Worm (Caenorhabditis elegans) whole organism, L1 larva: Measurements from ENCODE around the gene psf-1.

Experiments used
- C04F5.9 ChIP-seq: sonication (generic microtip); optimal IDR thresholded peaks from 2 replicates; lab custom pipeline; 2016; ENCODE audit warnings: missing genetic modification characterization, missing compliant biosample characterization
- C16A3.4 ChIP-seq: fragments of 150-350 bp; optimal IDR thresholded peaks from 2 replicates; lab custom pipeline; 2014; ENCODE audit warnings: missing biosample characterization, missing genetic modification characterization
- C34B4.2 ChIP-seq: sonication (generic microtip); optimal IDR thresholded peaks from 2 replicates; lab custom pipeline; 2017; ENCODE audit warnings: mild to moderate bottlenecking, missing genetic modification characterization, missing compliant biosample characterization
- F16B12.6 ChIP-seq: fragments of 150-350 bp; optimal IDR thresholded peaks from 2 replicates; lab custom pipeline; 2014; ENCODE audit warnings: missing biosample characterization, missing genetic modification characterization
- ama-1 ChIP-seq: fragments of 150-350 bp; optimal IDR thresholded peaks from 2 replicates; lab custom pipeline; 2014
- ceh-63 ChIP-seq: fragments of 200-800 bp; sonication (Bioruptor generic); optimal IDR thresholded peaks from 2 replicates; lab custom pipeline; 2018; ENCODE audit warnings: mild to moderate bottlenecking, missing genetic modification characterization, missing compliant biosample characterization
- ceh-90 ChIP-seq: sonication (generic microtip); optimal IDR thresholded peaks from 2 replicates; lab custom pipeline; 2016; ENCODE audit warnings: missing genetic modification characterization, missing compliant biosample characterization
- ces-1 ChIP-seq: fragments of 150-350 bp; optimal IDR thresholded peaks from 2 replicates; lab custom pipeline; 2014; ENCODE audit warnings: missing biosample characterization, missing genetic modification reagents, missing genetic modification characterization
- dpl-1 ChIP-seq, 3 experiments: fragments of 150-350 bp in 2 of 3; sonication (generic microtip) in 1 of 3; optimal IDR thresholded peaks; 2 replicates each; lab custom pipeline; 2014 to 2017; ENCODE audit warnings: missing biosample characterization in 3 of 3, missing genetic modification characterization in 3 of 3, missing genetic modification reagents in 3 of 3
- efl-1 ChIP-seq, 4 experiments: fragments of 150-350 bp; optimal IDR thresholded peaks in 3 of 4; peaks in 1 of 4; 1 replicate in 1 of 4; 2 replicates in 3 of 4; lab custom pipeline; 2014; ENCODE audit warnings: missing biosample characterization in 2 of 4, missing genetic modification characterization in 2 of 4, missing genetic modification reagents in 2 of 4
- egl-27 ChIP-seq, 2 experiments: fragments of 150-350 bp in 1 of 2; sonication (generic microtip); optimal IDR thresholded peaks; 3 replicates each; lab custom pipeline; 2017 to 2018; ENCODE audit warnings: missing biosample characterization in 2 of 2, missing genetic modification characterization in 2 of 2, missing genetic modification reagents in 2 of 2
- elt-2 ChIP-seq: sonication (generic microtip); optimal IDR thresholded peaks from 2 replicates; lab custom pipeline; 2016; ENCODE audit warnings: missing genetic modification characterization, mild to moderate bottlenecking, inconsistent platforms, missing compliant biosample characterization, missing genetic modification reagents
- elt-3 ChIP-seq, 6 experiments: fragments of 150-350 bp in 1 of 6; sonication (generic microtip); optimal IDR thresholded peaks; 2 replicates each; lab custom pipeline; 2017 to 2018; ENCODE audit warnings: missing biosample characterization in 6 of 6, missing genetic modification characterization in 6 of 6, inconsistent platforms in 1 of 6
- ets-5 ChIP-seq: fragments of 200-800 bp; sonication (Bioruptor generic); IDR thresholded peaks from 2 replicates; pipeline ENCODE4 v1.3.6; 2022; ENCODE audit warnings: missing genetic modification characterization, missing compliant biosample characterization
- fkh-10 ChIP-seq: sonication (generic microtip); optimal IDR thresholded peaks from 2 replicates; lab custom pipeline; 2017; ENCODE audit warnings: missing biosample characterization, missing genetic modification reagents, missing genetic modification characterization
- fkh-8 ChIP-seq: sonication (generic microtip); optimal IDR thresholded peaks from 2 replicates; lab custom pipeline; 2016; ENCODE audit warnings: mild to moderate bottlenecking, missing genetic modification characterization, missing compliant biosample characterization
- fos-1 ChIP-seq: fragments of 150-350 bp; optimal IDR thresholded peaks from 2 replicates; lab custom pipeline; 2014; ENCODE audit warnings: missing biosample characterization, missing genetic modification characterization
- irx-1 ChIP-seq: sonication (generic microtip); optimal IDR thresholded peaks from 2 replicates; lab custom pipeline; 2016; ENCODE audit warnings: missing genetic modification characterization, missing compliant biosample characterization
- isw-1 ChIP-seq: fragments of 200-800 bp; sonication (Bioruptor generic); IDR thresholded peaks from 2 replicates; pipeline ENCODE4 v1.3.6; 2022; ENCODE audit warnings: missing genetic modification characterization, missing compliant biosample characterization
- lin-14 ChIP-seq: fragments of 200-800 bp; sonication (Bioruptor generic); optimal IDR thresholded peaks from 2 replicates; lab custom pipeline; 2018; ENCODE audit warnings: mild to moderate bottlenecking, missing genetic modification characterization, moderate library complexity, missing compliant biosample characterization
- lin-39 ChIP-seq: fragments of 150-350 bp; optimal IDR thresholded peaks from 2 replicates; lab custom pipeline; 2014; ENCODE audit warnings: missing biosample characterization, missing genetic modification reagents, missing genetic modification characterization
- lir-3 ChIP-seq: sonication (generic microtip); optimal IDR thresholded peaks from 2 replicates; lab custom pipeline; 2016; ENCODE audit warnings: mild to moderate bottlenecking, missing genetic modification characterization, moderate library complexity, missing compliant biosample characterization; ENCODE audit not compliant: poor library complexity
- lsy-2 ChIP-seq, 2 experiments: fragments of 150-350 bp; optimal IDR thresholded peaks; 2 replicates each; lab custom pipeline; 2014; ENCODE audit warnings: missing biosample characterization in 2 of 2, missing genetic modification characterization in 2 of 2
- mdl-1 ChIP-seq, 2 experiments: fragments of 150-350 bp; optimal IDR thresholded peaks; 2 replicates each; lab custom pipeline; 2014 to 2017; ENCODE audit warnings: missing biosample characterization in 2 of 2, missing genetic modification characterization in 2 of 2, inconsistent platforms in 1 of 2
- nhr-11 ChIP-seq: fragments of 150-350 bp; optimal IDR thresholded peaks from 2 replicates; lab custom pipeline; 2014; ENCODE audit warnings: missing biosample characterization, missing genetic modification characterization
- nhr-12 ChIP-seq: sonication (generic microtip); optimal IDR thresholded peaks from 2 replicates; lab custom pipeline; 2017; ENCODE audit warnings: missing biosample characterization, missing genetic modification characterization
- nhr-19 ChIP-seq: fragments of 200-800 bp; sonication (Bioruptor generic); conservative IDR thresholded peaks from 2 replicates; pipeline ENCODE4 v1.3.6; 2022; ENCODE audit warnings: missing genetic modification characterization, missing compliant biosample characterization
- nhr-20 ChIP-seq: sonication (generic microtip); optimal IDR thresholded peaks from 2 replicates; lab custom pipeline; 2016; ENCODE audit warnings: mild to moderate bottlenecking, missing genetic modification characterization, missing compliant biosample characterization
- nhr-47 ChIP-seq: sonication (generic microtip); optimal IDR thresholded peaks from 2 replicates; lab custom pipeline; 2016; ENCODE audit warnings: mild to moderate bottlenecking, missing genetic modification characterization, moderate library complexity, missing compliant biosample characterization
- nhr-71 ChIP-seq: sonication (generic microtip); optimal IDR thresholded peaks from 2 replicates; lab custom pipeline; 2016; ENCODE audit warnings: mild to moderate bottlenecking, missing genetic modification characterization, moderate library complexity, missing compliant biosample characterization
- nhr-76 ChIP-seq: sonication (generic microtip); optimal IDR thresholded peaks from 2 replicates; lab custom pipeline; 2017; ENCODE audit warnings: missing biosample characterization, missing genetic modification characterization
- nhr-77 ChIP-seq: fragments of 150-350 bp; optimal IDR thresholded peaks from 2 replicates; lab custom pipeline; 2014; ENCODE audit warnings: missing biosample characterization, missing genetic modification characterization
- nhr-85 ChIP-seq: sonication (generic microtip); peaks from one replicate; lab custom pipeline; 2016; ENCODE audit warnings: missing genetic modification characterization, inconsistent platforms, missing compliant biosample characterization
- pag-3 ChIP-seq: sonication (generic microtip); optimal IDR thresholded peaks from 2 replicates; lab custom pipeline; 2017; ENCODE audit warnings: missing genetic modification characterization, mild to moderate bottlenecking, missing compliant biosample characterization, antibody characterized with exemption, borderline replicate concordance; ENCODE audit not compliant: insufficient read depth
- rnt-1 ChIP-seq: sonication (generic microtip); optimal IDR thresholded peaks from 2 replicates; lab custom pipeline; 2016; ENCODE audit warnings: mild to moderate bottlenecking, missing genetic modification characterization, moderate library complexity, missing compliant biosample characterization
- skn-1 ChIP-seq: fragments of 150-350 bp; optimal IDR thresholded peaks from 2 replicates; lab custom pipeline; 2014; ENCODE audit warnings: missing biosample characterization, missing genetic modification characterization
- snpc-4 ChIP-seq: fragments of 150-350 bp; optimal IDR thresholded peaks from 2 replicates; lab custom pipeline; 2014; ENCODE audit warnings: missing biosample characterization, missing genetic modification characterization
- snu-23 ChIP-seq: sonication (generic microtip); optimal IDR thresholded peaks from 2 replicates; lab custom pipeline; 2016; ENCODE audit warnings: missing genetic modification characterization, missing compliant biosample characterization
- sup-37 ChIP-seq: fragments of 200-800 bp; sonication (Bioruptor generic); optimal IDR thresholded peaks from 2 replicates; lab custom pipeline; 2018; ENCODE audit warnings: mild to moderate bottlenecking, missing genetic modification characterization, missing compliant biosample characterization
- tbx-2 ChIP-seq: sonication (generic microtip); optimal IDR thresholded peaks from 2 replicates; lab custom pipeline; 2016; ENCODE audit warnings: missing genetic modification characterization, missing compliant biosample characterization
- tlp-1 ChIP-seq: fragments of 150-350 bp; optimal IDR thresholded peaks from 2 replicates; lab custom pipeline; 2014; ENCODE audit warnings: missing biosample characterization, missing genetic modification characterization
- unc-62 ChIP-seq: fragments of 150-350 bp; optimal IDR thresholded peaks from 2 replicates; lab custom pipeline; 2014; ENCODE audit warnings: missing biosample characterization, missing genetic modification reagents, missing genetic modification characterization
- unc-86 ChIP-seq: sonication (generic microtip); optimal IDR thresholded peaks from 2 replicates; lab custom pipeline; 2016; ENCODE audit warnings: missing genetic modification characterization, missing compliant biosample characterization
- unc-98 ChIP-seq: fragments of 200-800 bp; sonication (Bioruptor generic); IDR thresholded peaks from 2 replicates; pipeline ENCODE4 v1.3.6; 2022; ENCODE audit warnings: missing genetic modification characterization, missing compliant biosample characterization
- xbp-1 ChIP-seq: sonication (generic microtip); optimal IDR thresholded peaks from 2 replicates; lab custom pipeline; 2016; ENCODE audit warnings: missing genetic modification characterization, missing compliant biosample characterization
- zip-4 ChIP-seq: fragments of 200-800 bp; sonication (Bioruptor generic); optimal IDR thresholded peaks from 2 replicates; lab custom pipeline; 2018; ENCODE audit warnings: mild to moderate bottlenecking, missing genetic modification characterization, moderate library complexity, missing compliant biosample characterization
- ztf-11 ChIP-seq, 2 experiments: sonication (generic microtip); optimal IDR thresholded peaks; 2 replicates each; lab custom pipeline; 2016 to 2017; ENCODE audit warnings: missing genetic modification characterization in 2 of 2, missing biosample characterization in 1 of 2, missing compliant biosample characterization in 1 of 2

The psf-1 gene

ce11 chrII:9935664-9936063 is 32.8 kb upstream of the psf-1 start:
- TF ChIP-seq isw-1 (GFP tag; lab: Robert Waterston, UW) (no peak), nhr-85 (tag; lab: Kevin White, UChicago) (peak; percentile 62)

DNA sequence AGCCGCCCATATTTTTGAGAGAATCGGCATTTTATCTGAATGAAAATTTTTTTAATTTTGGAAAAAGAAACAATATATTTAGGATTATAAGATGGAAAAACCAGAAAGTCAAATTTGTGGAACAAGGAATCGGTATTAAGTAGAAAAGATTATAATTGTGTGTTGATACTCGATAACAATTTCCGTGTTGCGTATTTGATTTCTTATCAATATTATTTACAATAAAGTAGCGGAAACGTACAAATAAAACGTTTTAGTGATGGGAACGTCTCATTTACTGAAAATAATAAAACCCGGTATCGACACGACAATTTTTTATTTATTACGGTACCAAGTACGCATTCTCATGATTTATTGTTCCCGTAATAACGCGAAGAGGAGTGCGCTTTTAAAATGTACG is 31.6 kb upstream of the psf-1 start, which contains the start of gene C05C10.3:
C05C10.3 (minus strand) TSS at position 35 of the 400 bp plus-strand sequence.
- TF ChIP-seq efl-1 (optimal IDR thresholded peaks at IDR 0.05; lab: Kevin White, UChicago) (no peak), efl-1 (GFP tag; optimal IDR thresholded peaks at IDR 0.05 in 1 of 2; lab: Kevin White, UChicago) (peak in 1 of 2 experiments; percentile 16), snpc-4 (tag; lab: Kevin White, UChicago) (no peak)

ce11 chrII:9937611-9938010 is 30.9 kb upstream of the psf-1 start:
- TF ChIP-seq ces-1 (GFP tag; lab: Kevin White, UChicago) (no peak), elt-2 (tag; lab: Kevin White, UChicago) (peak; percentile 54), nhr-47 (tag; lab: Kevin White, UChicago) (peak; percentile 75), nhr-76 (tag; lab: Kevin White, UChicago) (peak; percentile 22), ama-1 (lab: Kevin White, UChicago) (peak; percentile 41), rnt-1 (tag; lab: Kevin White, UChicago) (peak; percentile 76), tbx-2 (tag; lab: Kevin White, UChicago) (peak; percentile 80), nhr-11 (peak; percentile 88), C04F5.9 (tag; lab: Kevin White, UChicago) (peak; percentile 20), ceh-90 (tag; lab: Kevin White, UChicago) (no peak), lin-39 (peak; percentile 42), sup-37 (peak; percentile 32), nhr-77 (tag; lab: Kevin White, UChicago) (peak; percentile 78), dpl-1 (GFP tag; optimal IDR thresholded peaks at IDR 0.05; lab: Kevin White, UChicago) (peak; percentile 56 to 71 (median 66)), fos-1 (tag; lab: Kevin White, UChicago) (peak; percentile 65), elt-3 (tag; optimal IDR thresholded peaks at IDR 0.05; lab: Kevin White, UChicago) (peak in 3 of 6 experiments; percentile 70 to 98 (median 75)), xbp-1 (tag; lab: Kevin White, UChicago) (peak; percentile 50), skn-1 (tag; lab: Kevin White, UChicago) (peak; percentile 51), lir-3 (tag; lab: Kevin White, UChicago) (peak; percentile 66), unc-62 (GFP tag; lab: Kevin White, UChicago) (no peak), ztf-11 (tag; optimal IDR thresholded peaks at IDR 0.05; lab: Kevin White, UChicago) (no peak), mdl-1 (tag; optimal IDR thresholded peaks at IDR 0.05; lab: Kevin White, UChicago) (peak; percentile 37 to 98), irx-1 (tag; lab: Kevin White, UChicago) (peak; percentile 34), F16B12.6 (tag; lab: Kevin White, UChicago) (no peak), nhr-71 (peak; percentile 97), snu-23 (GFP tag; lab: Kevin White, UChicago) (peak; percentile 94), egl-27 (tag; optimal IDR thresholded peaks at IDR 0.05; lab: Kevin White, UChicago) (peak; percentile 11 to 75), pag-3 (tag; lab: Kevin White, UChicago) (no peak), fkh-10 (GFP tag; lab: Kevin White, UChicago) (no peak), unc-98 (no peak; the same call in 1 of the 2 replicates), efl-1 (optimal IDR thresholded peaks at IDR 0.05; lab: Kevin White, UChicago) (peak; percentile 62 to 74), efl-1 (GFP tag; optimal IDR thresholded peaks at IDR 0.05 in 1 of 2; lab: Kevin White, UChicago) (peak; percentile 68 to 96), nhr-19 (GFP tag; lab: Robert Waterston, UW) (peak; percentile 83), C16A3.4 (tag; lab: Kevin White, UChicago) (peak; percentile 86), fkh-8 (tag; lab: Kevin White, UChicago) (peak; percentile 56), C34B4.2 (no peak), nhr-12 (tag; lab: Kevin White, UChicago) (no peak), lin-14 (GFP tag; lab: Kevin White, UChicago) (peak; percentile 97), ets-5 (GFP tag; lab: Robert Waterston, UW) (no peak), tlp-1 (tag; lab: Kevin White, UChicago) (no peak), isw-1 (GFP tag; lab: Robert Waterston, UW) (0 out of 2 replicates have a peak, but pooled peaks have one; percentile 3), ceh-63 (GFP tag; lab: Kevin White, UChicago) (no peak), unc-86 (tag; lab: Kevin White, UChicago) (no peak), zip-4 (GFP tag; lab: Kevin White, UChicago) (no peak), lsy-2 (tag; optimal IDR thresholded peaks at IDR 0.05; lab: Kevin White, UChicago) (peak; percentile 80 to 89), nhr-20 (tag; lab: Kevin White, UChicago) (peak; percentile 94)
